Worm (Caenorhabditis elegans): Measurements from ENCODE around the gene acr-14.

Gene acr-14

DNA sequence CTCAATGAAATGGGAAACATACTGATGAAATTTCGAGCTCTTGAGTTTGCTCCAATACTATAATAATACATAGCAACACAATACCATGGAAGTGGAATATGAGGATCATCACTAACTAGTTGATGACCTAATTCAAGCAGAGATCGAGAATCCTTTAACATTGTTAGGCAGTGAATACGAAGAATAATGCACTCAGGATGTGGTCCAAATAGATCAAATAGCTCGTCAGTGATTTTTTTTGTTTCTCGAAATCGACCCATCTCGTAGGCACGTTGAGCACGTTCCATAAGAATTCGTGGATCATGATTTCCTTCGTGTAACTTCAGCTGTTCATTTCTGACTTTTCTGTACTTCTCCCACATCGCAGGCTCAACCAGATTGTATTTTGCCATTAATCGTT, 16.1 kb downstream of the acr-14 start:
- TF ChIP-seq mep-1 (tag; optimal IDR thresholded peaks at IDR 0.05) (no peak), unc-62 (GFP tag; optimal IDR thresholded peaks at IDR 0.05 in 1 of 2) (peak in 1 of 2 experiments; percentile 90), unc-62 (tag; optimal IDR thresholded peaks at IDR 0.05) (no peak), aha-1 (tag) (peak; percentile 9), ztf-7 (tag; optimal IDR thresholded peaks at IDR 0.05) (no peak)

DNA sequence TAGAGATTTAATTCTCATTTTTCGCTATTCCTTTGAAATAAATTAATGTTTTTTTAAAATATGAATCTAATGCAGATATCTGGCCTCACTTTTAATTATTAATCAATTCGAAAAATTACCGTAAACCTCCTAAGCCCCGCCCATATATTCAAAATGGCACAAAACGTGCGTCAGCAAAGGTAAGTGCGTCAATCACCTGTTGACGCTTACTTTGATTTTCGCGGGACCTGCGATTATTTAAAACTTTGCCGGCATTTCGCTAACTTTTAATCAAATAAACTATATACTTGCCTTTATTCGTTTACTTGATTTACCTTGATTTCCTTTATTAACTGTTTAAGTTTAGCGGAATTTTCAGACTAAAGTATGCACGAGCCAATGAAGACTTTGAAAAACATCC, 19.0 kb downstream of the acr-14 start, which contains the start of gene pch-2:
TSS of gene pch-2 (plus strand) at position 359 of the 400 bp plus-strand sequence.
- TF ChIP-seq duxl-1 (tag; optimal IDR thresholded peaks at IDR 0.05; ENCODE audit: poor library complexity) (peak; percentile 60), madf-5 (GFP tag; IDR thresholded peaks at IDR 0.05) (no peak), madf-9 (GFP tag; conservative IDR thresholded peaks at IDR 0.05) (no peak), Y48G9A.11 (GFP tag; IDR thresholded peaks at IDR 0.05) (no peak), mdl-1 (tag; optimal IDR thresholded peaks at IDR 0.05) (no peak), vab-7 (GFP tag; IDR thresholded peaks at IDR 0.05) (no peak), F44E2.7 (GFP tag; IDR thresholded peaks at IDR 0.05) (no peak), arid-1 (GFP tag; conservative IDR thresholded peaks at IDR 0.05) (no peak), T20F7.1 (GFP tag; optimal IDR thresholded peaks at IDR 0.05) (peak; percentile 72), spr-3 (GFP tag; optimal IDR thresholded peaks at IDR 0.05) (no peak), nhr-6 (tag; optimal IDR thresholded peaks at IDR 0.05) (peak; percentile 46), unc-130 (GFP tag; optimal IDR thresholded peaks at IDR 0.05) (peak; percentile 1), nhr-28 (tag; optimal IDR thresholded peaks at IDR 0.05) (peak; percentile 20), lsy-2 (tag; optimal IDR thresholded peaks at IDR 0.05) (peak in 1 of 2 experiments; percentile 91), hlh-30 (tag; optimal IDR thresholded peaks at IDR 0.05; ENCODE audit: insufficient read depth) (no peak), dve-1 (tag; optimal IDR thresholded peaks at IDR 0.05; ENCODE audit: insufficient read depth) (peak; percentile 71), nhr-48 (tag; optimal IDR thresholded peaks at IDR 0.05) (no peak), mes-2 (tag; optimal IDR thresholded peaks at IDR 0.05; ENCODE audit: poor library complexity, severe bottlenecking) (peak; percentile 66), mep-1 (tag; optimal IDR thresholded peaks at IDR 0.05) (no peak), hif-1 (tag; optimal IDR thresholded peaks at IDR 0.05) (no peak), ceh-44 (GFP tag; IDR thresholded peaks at IDR 0.05) (no peak), gei-8 (GFP tag; optimal IDR thresholded peaks at IDR 0.05) (no peak), daf-16 (GFP tag; optimal IDR thresholded peaks at IDR 0.05) (no peak), daf-16 (tag; optimal IDR thresholded peaks at IDR 0.05) (no peak), ZK337.2 (GFP tag; IDR thresholded peaks at IDR 0.05) (no peak), hlh-11 (tag; optimal IDR thresholded peaks at IDR 0.05) (peak; percentile 37), dpl-1 (GFP tag; optimal IDR thresholded peaks at IDR 0.05) (peak; percentile 89), fkh-10 (GFP tag; optimal IDR thresholded peaks at IDR 0.05) (no peak)

DNA sequence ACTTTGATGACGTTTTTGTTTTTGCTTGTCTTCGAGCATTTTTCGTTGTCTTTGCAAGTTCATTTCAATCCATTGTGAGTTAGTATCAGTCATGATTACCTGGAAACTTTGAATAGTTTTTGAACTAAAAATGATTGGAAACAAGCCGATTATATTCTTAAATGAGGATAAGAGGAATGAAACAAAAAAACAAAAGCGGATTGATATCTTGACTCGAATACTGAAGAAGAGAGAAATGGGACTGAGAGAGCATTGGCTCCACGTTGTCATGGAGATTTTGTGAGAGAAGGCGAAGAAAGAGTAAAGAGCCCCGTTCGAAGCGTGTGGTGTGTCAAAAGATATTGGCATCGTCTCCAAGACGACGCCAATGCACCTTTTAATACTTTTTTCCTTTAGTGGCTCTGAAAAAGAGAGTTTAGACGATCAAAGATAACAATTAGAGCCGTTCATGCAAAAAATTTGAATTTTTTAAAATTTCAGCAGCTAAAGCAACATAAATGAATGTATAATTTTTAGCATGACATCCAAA, 20.1 kb downstream of the acr-14 start, which contains the start of the genes tub-1 and tmem-138:
TSS of gene tub-1 (minus strand) at position 101 of the 529 bp plus-strand sequence.
TSS of gene tmem-138 (plus strand) at position 479 of the 529 bp plus-strand sequence.
- TF ChIP-seq zfp-3 (GFP tag; conservative IDR thresholded peaks at IDR 0.05) (no peak), nhr-11 (tag; optimal IDR thresholded peaks at IDR 0.05) (no peak), unc-130 (GFP tag; optimal IDR thresholded peaks at IDR 0.05) (no peak), hif-1 (tag; optimal IDR thresholded peaks at IDR 0.05) (no peak), zag-1 (tag; optimal IDR thresholded peaks at IDR 0.05) (no peak), lin-29 (GFP tag; IDR thresholded peaks at IDR 0.05) (no peak), F49E8.2 (tag; optimal IDR thresholded peaks at IDR 0.05; ENCODE audit: borderline replicate concordance) (no peak), arid-1 (GFP tag; conservative IDR thresholded peaks at IDR 0.05) (no peak), ceh-20 (GFP tag; IDR thresholded peaks at IDR 0.05) (no peak), ces-1 (GFP tag; optimal IDR thresholded peaks at IDR 0.05) (no peak), D1046.2 (GFP tag; IDR thresholded peaks at IDR 0.05) (no peak), Y75B8A.6 (GFP tag; IDR thresholded peaks at IDR 0.05) (no peak), fos-1 (tag; optimal IDR thresholded peaks at IDR 0.05) (no peak), zfp-2 (tag; optimal IDR thresholded peaks at IDR 0.05) (no peak), unc-39 (tag; optimal IDR thresholded peaks at IDR 0.05) (no peak), ceh-62 (tag; optimal IDR thresholded peaks at IDR 0.05) (no peak), set-16 (GFP tag; IDR thresholded peaks at IDR 0.05) (no peak)

Data from whole organism, L4 larva.